Worm (Caenorhabditis elegans): ENCODE results near the gene T24E12.10.

DNA sequence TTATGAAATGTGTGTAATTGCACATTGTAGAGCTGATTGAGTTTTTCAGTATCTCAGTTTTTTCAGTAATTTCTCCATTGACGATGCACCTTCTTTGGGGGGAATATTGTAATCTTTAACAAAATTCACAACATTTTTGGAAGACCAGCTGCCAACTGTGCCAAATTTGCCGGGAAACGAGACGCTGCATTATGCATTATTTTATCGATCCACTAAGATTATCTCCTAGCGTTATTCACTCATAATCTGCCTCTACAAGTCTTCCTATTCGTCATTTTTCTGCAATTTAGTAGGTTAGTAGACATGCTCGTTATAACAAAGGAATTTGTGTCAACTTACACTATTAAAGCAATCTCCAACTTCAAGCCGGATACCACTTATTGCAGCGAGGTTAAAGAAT, 41.3 kb downstream of the T24E12.10 start, which contains the start of the genes sdz-12 and bath-31:
- no peak for TF ChIP-seq scrt-1 (GFP tag; IDR thresholded peaks at IDR 0.05)
- TF ChIP-seq flt-1 (GFP tag; IDR thresholded peaks at IDR 0.05), result no peak
- TF ChIP-seq ama-1 (optimal IDR thresholded peaks at IDR 0.05), result no peak
- TF ChIP-seq ceh-36 (tag; optimal IDR thresholded peaks at IDR 0.05), result no peak
- no peak for TF ChIP-seq pes-1 (GFP tag; IDR thresholded peaks at IDR 0.05)
- no peak for TF ChIP-seq sea-1 (GFP tag; conservative IDR thresholded peaks at IDR 0.05)
- TF ChIP-seq hmbx-1 (tag; optimal IDR thresholded peaks at IDR 0.05), result no peak
- no peak for TF ChIP-seq tra-4 (tag; optimal IDR thresholded peaks at IDR 0.05)
